Worm (Caenorhabditis elegans) whole organism, late embryonic: ENCODE results near the gene T09F5.10.
"Not testable (repeated sequence)": the region's sequence is repeated elsewhere in the genome, so short reads cannot be mapped to it uniquely, and the experiment has no call there.

ENCODE experiments used
- ceh-24 ChIP-seq: sonication (generic microtip); optimal IDR thresholded peaks from 2 replicates; lab custom pipeline; 2016; ENCODE audit warnings: mild to moderate bottlenecking, missing genetic modification characterization, missing compliant biosample characterization
- dve-1 ChIP-seq: sonication (generic microtip); optimal IDR thresholded peaks from 2 replicates; lab custom pipeline; 2017; ENCODE audit warnings: antibody characterized with exemption, mild to moderate bottlenecking, missing genetic modification characterization, missing compliant biosample characterization
- fkh-10 ChIP-seq: fragments of 150-350 bp; optimal IDR thresholded peaks from 2 replicates; lab custom pipeline; 2014; ENCODE audit warnings: missing biosample characterization, missing genetic modification reagents, missing genetic modification characterization
- tbx-7 ChIP-seq: sonication (generic microtip); optimal IDR thresholded peaks from 2 replicates; lab custom pipeline; 2016; ENCODE audit warnings: missing genotype, missing genetic modification characterization, missing compliant biosample characterization
- unc-55 ChIP-seq: sonication (generic microtip); optimal IDR thresholded peaks from 2 replicates; lab custom pipeline; 2017; ENCODE audit warnings: missing biosample characterization, missing genetic modification reagents, missing genetic modification characterization

DNA sequence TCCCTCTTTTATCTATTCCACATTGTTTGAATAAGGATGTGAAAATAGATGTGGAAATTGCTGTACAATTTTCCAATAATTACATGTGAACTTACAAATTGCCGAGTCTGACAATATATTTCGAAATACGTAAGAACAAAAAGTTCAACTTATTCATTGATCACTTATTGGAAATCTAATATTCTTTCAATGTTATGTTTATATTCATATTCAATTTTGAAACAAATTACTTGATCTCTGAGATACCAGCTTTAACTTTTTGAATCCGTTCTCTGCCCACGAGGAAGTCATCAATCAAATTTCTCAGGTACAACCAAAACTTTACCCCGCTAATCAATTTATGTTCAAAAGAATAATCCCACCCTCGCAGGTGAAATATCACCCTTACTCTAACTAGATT is 35.3 kb downstream of the T09F5.10 start, which contains the start of gene sri-26:
- not testable (repeated sequence) for TF ChIP-seq fkh-10; ceh-24; tbx-7 (tag; lab: Kevin White, UChicago); unc-55; dve-1 (tag; lab: Kevin White, UChicago)
